Worm (Caenorhabditis elegans) whole organism, young adult: ENCODE results near the gene F15A4.10.

ENCODE experiments used
- B0035.1 ChIP-seq: sonication (generic microtip); optimal IDR thresholded peaks from 2 replicates; lab custom pipeline; 2016; ENCODE audit warnings: missing genetic modification characterization, mild to moderate bottlenecking, missing compliant biosample characterization, missing genotype, missing genetic modification reagents
- C17E4.6 ChIP-seq: fragments of 200-800 bp; sonication (Bioruptor generic); IDR thresholded peaks from 2 replicates; pipeline ENCODE4 v1.3.6; 2022; ENCODE audit warnings: missing genetic modification reagents, missing genetic modification characterization, missing compliant biosample characterization
- F22D6.2 ChIP-seq: sonication (generic microtip); optimal IDR thresholded peaks from 2 replicates; lab custom pipeline; 2016; ENCODE audit warnings: mild to moderate bottlenecking, missing genetic modification characterization, missing compliant biosample characterization
- F33H1.4 ChIP-seq: fragments of 200-800 bp; sonication (Bioruptor generic); IDR thresholded peaks from 2 replicates; pipeline ENCODE4 v1.3.6; 2022; ENCODE audit warnings: missing genetic modification reagents, missing genetic modification characterization, missing compliant biosample characterization
- F39B2.1 ChIP-seq: fragments of 200-800 bp; sonication (Bioruptor generic); IDR thresholded peaks from 2 replicates; pipeline ENCODE4 v1.3.6; 2022; ENCODE audit warnings: missing genetic modification reagents, missing genetic modification characterization, missing compliant biosample characterization
- F52B5.7 ChIP-seq: sonication (generic microtip); optimal IDR thresholded peaks from 2 replicates; lab custom pipeline; 2016; ENCODE audit warnings: mild to moderate bottlenecking, missing genetic modification characterization, missing compliant biosample characterization
- F55B11.4 ChIP-seq: sonication (generic microtip); optimal IDR thresholded peaks from 2 replicates; lab custom pipeline; 2016; ENCODE audit warnings: missing compliant biosample characterization, missing genetic modification characterization, borderline replicate concordance; ENCODE audit not compliant: insufficient read depth
- F57A8.1 ChIP-seq: fragments of 200-800 bp; sonication (Bioruptor generic); optimal IDR thresholded peaks from 2 replicates; lab custom pipeline; 2018; ENCODE audit warnings: mild to moderate bottlenecking, missing genetic modification characterization, moderate library complexity, missing compliant biosample characterization
- K11D2.4 ChIP-seq: fragments of 200-800 bp; sonication (Bioruptor generic); IDR thresholded peaks from 2 replicates; pipeline ENCODE4 v1.3.6; 2022; ENCODE audit warnings: missing genetic modification reagents, missing genetic modification characterization, missing compliant biosample characterization
- T07F8.4 ChIP-seq: sonication (generic microtip); optimal IDR thresholded peaks from 2 replicates; lab custom pipeline; 2016; ENCODE audit warnings: mild to moderate bottlenecking, missing genetic modification characterization, moderate library complexity, missing compliant biosample characterization
- T26A5.8 ChIP-seq: sonication (generic microtip); optimal IDR thresholded peaks from 2 replicates; lab custom pipeline; 2016; ENCODE audit warnings: missing genetic modification characterization, missing compliant biosample characterization
- Y79H2A.3 ChIP-seq: fragments of 200-800 bp; sonication (Bioruptor generic); conservative IDR thresholded peaks from 2 replicates; pipeline ENCODE4 v1.3.6; 2022; ENCODE audit warnings: missing genetic modification reagents, missing genetic modification characterization, missing compliant biosample characterization
- Y95B8A.8 ChIP-seq: fragments of 200-800 bp; sonication (Bioruptor generic); IDR thresholded peaks from 2 replicates; pipeline ENCODE4 v1.3.6; 2022; ENCODE audit warnings: missing genetic modification reagents, missing genetic modification characterization, missing compliant biosample characterization
- aptf-3 ChIP-seq: fragments of 200-800 bp; sonication (Bioruptor generic); IDR thresholded peaks from 2 replicates; pipeline ENCODE4 v1.3.6; 2022; ENCODE audit warnings: missing genetic modification characterization, missing compliant biosample characterization
- atf-7 ChIP-seq: sonication (generic microtip); optimal IDR thresholded peaks from 2 replicates; lab custom pipeline; 2017; ENCODE audit warnings: mild to moderate bottlenecking, missing genetic modification characterization, missing compliant biosample characterization
- athp-1 ChIP-seq: sonication (generic microtip); optimal IDR thresholded peaks from 2 replicates; lab custom pipeline; 2017; ENCODE audit warnings: mild to moderate bottlenecking, missing genetic modification characterization, missing compliant biosample characterization
- attf-6 ChIP-seq: fragments of 200-800 bp; sonication (Bioruptor generic); IDR thresholded peaks from 2 replicates; pipeline ENCODE4 v1.3.6; 2022; ENCODE audit warnings: missing genetic modification reagents, missing genetic modification characterization, missing compliant biosample characterization
- bed-2 ChIP-seq: fragments of 200-800 bp; sonication (Bioruptor generic); IDR thresholded peaks from 2 replicates; pipeline ENCODE4 v1.3.6; 2022; ENCODE audit warnings: missing genetic modification reagents, missing genetic modification characterization, missing compliant biosample characterization
- cebp-1 ChIP-seq, 2 experiments: fragments of 200-800 bp in 1 of 2; sonication (Bioruptor generic) in 1 of 2; sonication (generic microtip) in 1 of 2; IDR thresholded peaks in 1 of 2; optimal IDR thresholded peaks in 1 of 2; 2 replicates each; pipeline versions ENCODE4 v1.3.6 to Lab custom; 2017 to 2022; ENCODE audit warnings: missing compliant biosample characterization in 2 of 2, missing genetic modification characterization in 2 of 2, mild to moderate bottlenecking in 1 of 2, missing genetic modification reagents in 1 of 2, moderate library complexity in 1 of 2
- cebp-2 ChIP-seq: fragments of 200-800 bp; sonication (Bioruptor generic); IDR thresholded peaks from 2 replicates; pipeline ENCODE4 v1.3.6; 2022; ENCODE audit warnings: missing genetic modification characterization, missing compliant biosample characterization
- ceh-100 ChIP-seq: fragments of 200-800 bp; sonication (Bioruptor generic); IDR thresholded peaks from 2 replicates; pipeline ENCODE4 v1.3.6; 2022; ENCODE audit warnings: missing genetic modification reagents, missing genetic modification characterization, missing compliant biosample characterization
- ceh-58 ChIP-seq: fragments of 200-800 bp; sonication (Bioruptor generic); IDR thresholded peaks from 2 replicates; pipeline ENCODE4 v1.3.6; 2022; ENCODE audit warnings: missing genetic modification characterization, missing compliant biosample characterization
- ceh-91 ChIP-seq: fragments of 200-800 bp; sonication (Bioruptor generic); IDR thresholded peaks from 2 replicates; pipeline ENCODE4 v1.3.6; 2022; ENCODE audit warnings: missing genetic modification reagents, missing genetic modification characterization, missing compliant biosample characterization
- die-1 ChIP-seq: sonication (generic microtip); optimal IDR thresholded peaks from 2 replicates; lab custom pipeline; 2016; ENCODE audit warnings: missing genotype, mild to moderate bottlenecking, missing genetic modification characterization, missing compliant biosample characterization
- ekl-4 ChIP-seq: fragments of 200-800 bp; sonication (Bioruptor generic); IDR thresholded peaks from 2 replicates; pipeline ENCODE4 v1.3.6; 2022; ENCODE audit warnings: missing genetic modification reagents, missing genetic modification characterization, missing compliant biosample characterization
- fkh-3 ChIP-seq: sonication (generic microtip); optimal IDR thresholded peaks from 2 replicates; lab custom pipeline; 2016; ENCODE audit warnings: mild to moderate bottlenecking, missing genetic modification characterization, missing compliant biosample characterization
- gei-17 ChIP-seq: fragments of 200-800 bp; sonication (Bioruptor generic); optimal IDR thresholded peaks from 2 replicates; lab custom pipeline; 2018; ENCODE audit warnings: mild to moderate bottlenecking, missing genetic modification characterization, missing compliant biosample characterization
- him-1 ChIP-seq: sonication (generic microtip); optimal IDR thresholded peaks from 2 replicates; lab custom pipeline; 2016; ENCODE audit warnings: missing genotype, missing genetic modification reagents, missing genetic modification characterization, missing compliant biosample characterization
- hmg-20 ChIP-seq: fragments of 200-800 bp; sonication (Bioruptor generic); IDR thresholded peaks from 2 replicates; pipeline ENCODE4 v1.3.6; 2022; ENCODE audit warnings: missing genetic modification reagents, missing genetic modification characterization, missing compliant biosample characterization
- hrde-1 ChIP-seq: sonication (generic microtip); optimal IDR thresholded peaks from 2 replicates; lab custom pipeline; 2016; ENCODE audit warnings: missing genetic modification characterization, mild to moderate bottlenecking, missing compliant biosample characterization, moderate library complexity, missing genotype, missing genetic modification reagents, borderline replicate concordance
- hsf-1 ChIP-seq: fragments of 200-800 bp; sonication (Bioruptor generic); IDR thresholded peaks from 2 replicates; pipeline ENCODE4 v1.3.6; 2022; ENCODE audit warnings: missing genetic modification reagents, missing genetic modification characterization, missing compliant biosample characterization
- lag-1 ChIP-seq: fragments of 200-800 bp; sonication (Bioruptor generic); IDR thresholded peaks from 2 replicates; pipeline ENCODE4 v1.3.6; 2022; ENCODE audit warnings: missing genetic modification reagents, missing genetic modification characterization, missing compliant biosample characterization
- let-526 ChIP-seq: fragments of 200-800 bp; sonication (Bioruptor generic); IDR thresholded peaks from 2 replicates; pipeline ENCODE4 v1.3.6; 2022; ENCODE audit warnings: missing genetic modification reagents, missing genetic modification characterization, missing compliant biosample characterization
- let-607 ChIP-seq, 2 experiments: fragments of 200-800 bp in 1 of 2; sonication (Bioruptor generic) in 1 of 2; sonication (generic microtip) in 1 of 2; optimal IDR thresholded peaks; 2 replicates each; lab custom pipeline; 2016 to 2018; ENCODE audit warnings: mild to moderate bottlenecking in 2 of 2, missing compliant biosample characterization in 2 of 2, missing genetic modification characterization in 2 of 2, moderate library complexity in 2 of 2, missing genotype in 1 of 2
- lin-26 ChIP-seq: fragments of 200-800 bp; sonication (Bioruptor generic); IDR thresholded peaks from 2 replicates; pipeline ENCODE4 v1.3.6; 2022; ENCODE audit warnings: missing genetic modification reagents, missing genetic modification characterization, missing compliant biosample characterization
- lin-35 ChIP-seq, 3 experiments: fragments of 150-350 bp in 2 of 3; sonication (generic microtip) in 1 of 3; optimal IDR thresholded peaks; 2 replicates each; lab custom pipeline; 2014 to 2018; ENCODE audit warnings: missing biosample characterization in 3 of 3, missing genetic modification characterization in 3 of 3, missing genetic modification reagents in 3 of 3
- madf-3 ChIP-seq: fragments of 200-800 bp; sonication (Bioruptor generic); IDR thresholded peaks from 2 replicates; pipeline ENCODE4 v1.3.6; 2022; ENCODE audit warnings: missing genetic modification reagents, missing genetic modification characterization, missing compliant biosample characterization
- madf-6 ChIP-seq: fragments of 200-800 bp; sonication (Bioruptor generic); IDR thresholded peaks from 2 replicates; pipeline ENCODE4 v1.3.6; 2022; ENCODE audit warnings: missing genetic modification reagents, missing genetic modification characterization, missing compliant biosample characterization
- mxl-1 ChIP-seq: sonication (generic microtip); optimal IDR thresholded peaks from 2 replicates; lab custom pipeline; 2016; ENCODE audit warnings: missing genetic modification characterization, missing compliant biosample characterization
- nhr-80 ChIP-seq: sonication (generic microtip); optimal IDR thresholded peaks from 2 replicates; lab custom pipeline; 2016; ENCODE audit warnings: missing genetic modification characterization, missing compliant biosample characterization
- pbrm-1 ChIP-seq: fragments of 200-800 bp; sonication (Bioruptor generic); IDR thresholded peaks from 2 replicates; pipeline ENCODE4 v1.3.6; 2022; ENCODE audit warnings: missing genetic modification reagents, missing genetic modification characterization, missing compliant biosample characterization
- rcor-1 ChIP-seq: fragments of 200-800 bp; sonication (Bioruptor generic); IDR thresholded peaks from 2 replicates; pipeline ENCODE4 v1.3.6; 2022; ENCODE audit warnings: missing genetic modification reagents, missing genetic modification characterization, missing compliant biosample characterization
- sea-2 ChIP-seq: fragments of 200-800 bp; sonication (Bioruptor generic); IDR thresholded peaks from 2 replicates; pipeline ENCODE4 v1.3.6; 2022; ENCODE audit warnings: missing genetic modification characterization, missing compliant biosample characterization
- snpc-1.1 ChIP-seq: sonication (generic microtip); optimal IDR thresholded peaks from 2 replicates; lab custom pipeline; 2017; ENCODE audit warnings: missing genetic modification characterization, mild to moderate bottlenecking, missing compliant biosample characterization, antibody characterized with exemption, moderate library complexity, missing genotype, missing genetic modification reagents; ENCODE audit not compliant: insufficient read depth
- snpc-1.3 ChIP-seq: sonication (generic microtip); optimal IDR thresholded peaks from 2 replicates; lab custom pipeline; 2017; ENCODE audit warnings: missing genetic modification characterization, mild to moderate bottlenecking, missing compliant biosample characterization, antibody characterized with exemption, moderate library complexity, missing genotype, missing genetic modification reagents; ENCODE audit not compliant: insufficient read depth
- tbx-9 ChIP-seq: sonication (generic microtip); optimal IDR thresholded peaks from 2 replicates; lab custom pipeline; 2016; ENCODE audit warnings: borderline replicate concordance, missing genetic modification characterization, inconsistent platforms, missing compliant biosample characterization
- unc-130 ChIP-seq: sonication (generic microtip); optimal IDR thresholded peaks from 2 replicates; lab custom pipeline; 2016; ENCODE audit warnings: missing genetic modification reagents, missing genetic modification characterization, missing compliant biosample characterization

F15A4.10 gene

ce11 chrII:12485060-12485459, at the start of gene F15A4.10:
Gene F15A4.10, minus strand, starts transcription at chrII:12485160.
- TF ChIP-seq rcor-1 (GFP tag; lab: Robert Waterston, UW) = no peak
- no peak for TF ChIP-seq F55B11.4
- no peak for TF ChIP-seq let-526 (GFP tag; lab: Robert Waterston, UW)
- TF ChIP-seq F57A8.1 = no peak
- no peak for TF ChIP-seq F33H1.4 (GFP tag; lab: Robert Waterston, UW)
- no peak for TF ChIP-seq F52B5.7
- no peak for TF ChIP-seq die-1
- TF ChIP-seq gei-17 (GFP tag; lab: Kevin White, UChicago) = no peak
- TF ChIP-seq Y95B8A.8 (GFP tag; lab: Robert Waterston, UW) = no peak
- TF ChIP-seq hrde-1 (tag; lab: Kevin White, UChicago) = no peak
- TF ChIP-seq T07F8.4 (tag; lab: Kevin White, UChicago) = no peak
- no peak for TF ChIP-seq pbrm-1
- no peak for TF ChIP-seq athp-1
- no peak for TF ChIP-seq hsf-1 (GFP tag; lab: Robert Waterston, UW)
- no peak for TF ChIP-seq aptf-3 (GFP tag; lab: Robert Waterston, UW)
- no peak for TF ChIP-seq lag-1 (GFP tag; lab: Robert Waterston, UW)
- no peak for TF ChIP-seq F22D6.2 (tag; lab: Kevin White, UChicago)

- TF ChIP-seq lin-26 (GFP tag; lab: Robert Waterston, UW) (no peak), mxl-1 (tag; lab: Kevin White, UChicago) (no peak), snpc-1.3 (no peak), bed-2 (no peak), C17E4.6 (GFP tag; lab: Robert Waterston, UW) (no peak), cebp-1 (GFP tag; IDR thresholded peaks at IDR 0.05; lab: Robert Waterston, UW) (no peak), cebp-1 (tag; optimal IDR thresholded peaks at IDR 0.05; lab: Kevin White, UChicago) (no peak), cebp-2 (GFP tag; lab: Robert Waterston, UW) (no peak), atf-7 (tag; lab: Kevin White, UChicago) (no peak), ceh-91 (no peak), madf-3 (GFP tag; lab: Robert Waterston, UW) (no peak), F52B5.7 (no peak), ceh-58 (no peak), him-1 (tag; lab: Kevin White, UChicago) (no peak), Y79H2A.3 (GFP tag; lab: Robert Waterston, UW) (no peak), nhr-80 (tag; lab: Kevin White, UChicago) (no peak), hmg-20 (GFP tag; lab: Robert Waterston, UW) (no peak)
These were observed 46.0 kb upstream of the F15A4.10 start, which contains the start of gene srx-120 for ce11 chrII:12530958-12531357. Gene srx-120, plus strand, starts transcription at chrII:12531258.

ce11 chrII:12527947-12528346, 43.0 kb upstream of the F15A4.10 start, which contains the start of gene srx-119:
Gene srx-119, plus strand, starts transcription at chrII:12528247.
- TF ChIP-seq madf-6 (GFP tag; lab: Robert Waterston, UW) (no peak), B0035.1 (tag; lab: Kevin White, UChicago) (no peak), attf-6 (no peak), unc-130 (no peak), tbx-9 (no peak), ekl-4 (GFP tag; lab: Robert Waterston, UW) (no peak), fkh-3 (tag; lab: Kevin White, UChicago) (no peak), snpc-1.1 (tag; lab: Kevin White, UChicago) (no peak), T26A5.8 (tag; lab: Kevin White, UChicago) (no peak), sea-2 (GFP tag; lab: Robert Waterston, UW) (no peak), F57A8.1 (no peak), mxl-1 (tag; lab: Kevin White, UChicago) (no peak), let-607 (tag; optimal IDR thresholded peaks at IDR 0.05; lab: Kevin White, UChicago) (no peak), K11D2.4 (GFP tag; lab: Robert Waterston, UW) (no peak), ceh-100 (GFP tag; lab: Robert Waterston, UW) (no peak), F39B2.1 (GFP tag; lab: Robert Waterston, UW) (no peak), lin-35 (GFP tag; optimal IDR thresholded peaks at IDR 0.05; lab: Kevin White, UChicago) (no peak)
